Fruit fly (Drosophila melanogaster) whole organism, embryonic: ENCODE measurements around the gene CG45544.

ENCODE experiments used
- ATbp ChIP-seq: fragments of 200-800 bp; sonication (Bioruptor generic); optimal IDR thresholded peaks from 2 replicates; lab custom pipeline; 2017; ENCODE audit warnings: missing biosample characterization, mild to moderate bottlenecking, missing genetic modification characterization, missing genetic modification reagents
- Aef1 ChIP-seq: fragments of 200-800 bp; sonication (Bioruptor generic); IDR thresholded peaks from 3 replicates; pipeline ENCODE4 v1.3.6; 2022; ENCODE audit warnings: missing biosample characterization, missing genetic modification characterization
- Atf6 ChIP-seq: fragments of 200-800 bp; sonication (Bioruptor generic); IDR thresholded peaks from 2 replicates; pipeline ENCODE4 v1.3.6; 2022; ENCODE audit warnings: missing biosample characterization, missing genetic modification characterization
- CG10209 ChIP-seq: fragments of 200-800 bp; sonication (Bioruptor generic); optimal IDR thresholded peaks from 3 replicates; lab custom pipeline; 2017; ENCODE audit warnings: missing biosample characterization, mild to moderate bottlenecking, missing genetic modification characterization, missing genetic modification reagents
- CG11247 ChIP-seq: fragments of 200-800 bp; sonication (Bioruptor generic); IDR thresholded peaks from 2 replicates; pipeline ENCODE4 v1.3.6; 2022; ENCODE audit warnings: missing biosample characterization, missing genetic modification characterization
- CG11723 ChIP-seq: fragments of 200-800 bp; sonication (Bioruptor generic); optimal IDR thresholded peaks from 2 replicates; lab custom pipeline; 2017; ENCODE audit warnings: missing biosample characterization, mild to moderate bottlenecking, missing genetic modification characterization
- CG13123 ChIP-seq: fragments of 200-800 bp; sonication (Bioruptor generic); optimal IDR thresholded peaks from 2 replicates; lab custom pipeline; 2016; ENCODE audit warnings: missing biosample characterization, missing genetic modification characterization
- CG14710 ChIP-seq: fragments of 200-800 bp; sonication (Bioruptor generic); optimal IDR thresholded peaks from 3 replicates; lab custom pipeline; 2019; ENCODE audit warnings: missing biosample characterization, mild to moderate bottlenecking, missing genetic modification characterization, moderate library complexity
- CG15011 ChIP-seq: fragments of 200-800 bp; sonication (Bioruptor generic); optimal IDR thresholded peaks from 3 replicates; lab custom pipeline; 2018; ENCODE audit warnings: missing biosample characterization, mild to moderate bottlenecking, missing genetic modification characterization
- CG15479 ChIP-seq: fragments of 200-800 bp; sonication (Bioruptor generic); optimal IDR thresholded peaks from 3 replicates; lab custom pipeline; 2019; ENCODE audit warnings: missing biosample characterization, mild to moderate bottlenecking, missing genetic modification characterization, moderate library complexity
- CG17361 ChIP-seq: fragments of 200-800 bp; sonication (Bioruptor generic); IDR thresholded peaks from 3 replicates; pipeline ENCODE4 v1.3.6; 2022; ENCODE audit warnings: missing biosample characterization, missing genetic modification characterization
- CG32532 ChIP-seq: fragments of 200-800 bp; sonication (Bioruptor generic); IDR thresholded peaks from 2 replicates; pipeline ENCODE4 v1.3.6; 2022; ENCODE audit warnings: missing biosample characterization, missing genetic modification characterization
- CG3726 ChIP-seq: fragments of 200-800 bp; sonication (Bioruptor generic); IDR thresholded peaks from 3 replicates; pipeline ENCODE4, ENCODE4 v1.3.6; 2022; ENCODE audit warnings: missing biosample characterization, missing genetic modification characterization
- CG43689 ChIP-seq: fragments of 200-800 bp; sonication (Bioruptor generic); IDR thresholded peaks from 2 replicates; pipeline ENCODE4 v1.3.6; 2022; ENCODE audit warnings: missing biosample characterization, missing genetic modification characterization
- CG5180 ChIP-seq: fragments of 200-800 bp; sonication (Bioruptor generic); optimal IDR thresholded peaks from 3 replicates; lab custom pipeline; 2017; ENCODE audit warnings: missing biosample characterization, missing genetic modification characterization, mild to moderate bottlenecking, moderate library complexity, missing genetic modification reagents
- CG8089 ChIP-seq: fragments of 200-800 bp; sonication (Bioruptor generic); optimal IDR thresholded peaks from 3 replicates; lab custom pipeline; 2016; ENCODE audit warnings: missing biosample characterization, missing genetic modification characterization
- Deaf1 ChIP-seq: fragments of 200-800 bp; optimal IDR thresholded peaks from 3 replicates; lab custom pipeline; 2019; ENCODE audit warnings: missing biosample characterization, mild to moderate bottlenecking, missing genetic modification characterization, moderate library complexity
- Dip2 ChIP-seq: fragments of 200-800 bp; sonication (Bioruptor generic); IDR thresholded peaks from 2 replicates; pipeline ENCODE4 v1.3.6; 2022; ENCODE audit warnings: missing biosample characterization, missing genetic modification characterization
- Eip74EF ChIP-seq, 2 experiments: fragments of 200-800 bp in 1 of 2; fragments of >200 bp in 1 of 2; sonication (Bioruptor generic) in 1 of 2; optimal IDR thresholded peaks; 2 replicates each; lab custom pipeline; 2017 to 2019; ENCODE audit warnings: missing biosample characterization in 2 of 2, missing genetic modification characterization in 2 of 2, mild to moderate bottlenecking in 1 of 2, moderate library complexity in 1 of 2
- Hr78 ChIP-seq, 2 experiments: fragments of 200-800 bp in 1 of 2; fragments of >200 bp in 1 of 2; sonication (Bioruptor generic) in 1 of 2; optimal IDR thresholded peaks; 2 replicates each; lab custom pipeline; 2017 to 2019; ENCODE audit warnings: missing biosample characterization in 2 of 2, missing genetic modification characterization in 2 of 2, mild to moderate bottlenecking in 1 of 2, moderate library complexity in 1 of 2
- Kr ChIP-seq: fragments of 200-800 bp; sonication (Bioruptor generic); optimal IDR thresholded peaks from 2 replicates; lab custom pipeline; 2017; ENCODE audit warnings: missing biosample characterization, mild to moderate bottlenecking, missing genetic modification characterization
- Lhr ChIP-seq: fragments of 200-800 bp; sonication (Bioruptor generic); optimal IDR thresholded peaks from 3 replicates; lab custom pipeline; 2017; ENCODE audit warnings: mild to moderate bottlenecking, missing biosample characterization, missing genetic modification reagents, missing genetic modification characterization
- MBD-R2 ChIP-seq: fragments of 200-800 bp; sonication (Bioruptor generic); IDR thresholded peaks from 2 replicates; pipeline ENCODE4 v1.3.6; 2022; ENCODE audit warnings: missing biosample characterization, missing genetic modification characterization
- Nf-YB ChIP-seq: fragments of 200-800 bp; sonication (Bioruptor generic); optimal IDR thresholded peaks from 3 replicates; lab custom pipeline; 2019; ENCODE audit warnings: missing biosample characterization, mild to moderate bottlenecking, missing genetic modification characterization, moderate library complexity
- Oli ChIP-seq: fragments of 200-800 bp; sonication (Bioruptor generic); optimal IDR thresholded peaks from 2 replicates; lab custom pipeline; 2018; ENCODE audit warnings: missing biosample characterization, mild to moderate bottlenecking, missing genetic modification characterization, moderate library complexity
- Rfx ChIP-seq: fragments of 200-800 bp; sonication (Bioruptor generic); IDR thresholded peaks from 2 replicates; pipeline ENCODE4 v1.3.6; 2022; ENCODE audit warnings: missing biosample characterization, missing genetic modification characterization
- Sry-β ChIP-seq: fragments of 200-800 bp; sonication (Bioruptor generic); optimal IDR thresholded peaks from 2 replicates; lab custom pipeline; 2018; ENCODE audit warnings: missing biosample characterization, mild to moderate bottlenecking, missing genetic modification characterization, moderate library complexity
- Trl ChIP-seq, 3 experiments: fragments of >200 bp in 2 of 3; fragments of 200-800 bp in 1 of 3; sonication (Bioruptor generic) in 1 of 3; optimal IDR thresholded peaks; 2 replicates in 1 of 3; 3 replicates in 2 of 3; lab custom pipeline; 2016 to 2017; ENCODE audit warnings: missing biosample characterization in 1 of 3, missing genetic modification characterization in 1 of 3
- Vsx1 ChIP-seq: fragments of 200-800 bp; sonication (Bioruptor generic); optimal IDR thresholded peaks from 2 replicates; lab custom pipeline; 2017; ENCODE audit warnings: missing biosample characterization, mild to moderate bottlenecking, missing genetic modification characterization, missing genetic modification reagents
- bowl ChIP-seq: fragments of 200-800 bp; sonication (Bioruptor generic); IDR thresholded peaks from 2 replicates; pipeline ENCODE4 v1.3.6; 2022; ENCODE audit warnings: missing biosample characterization, missing genetic modification characterization
- cg ChIP-seq: fragments of 200-800 bp; sonication (Bioruptor generic); optimal IDR thresholded peaks from 3 replicates; lab custom pipeline; 2019; ENCODE audit warnings: missing biosample characterization, mild to moderate bottlenecking, missing genetic modification characterization, moderate library complexity
- crol ChIP-seq: fragments of 200-800 bp; sonication (Bioruptor generic); IDR thresholded peaks from 2 replicates; pipeline ENCODE4 v1.3.6; 2022; ENCODE audit warnings: missing biosample characterization, missing genetic modification characterization
- fd3F ChIP-seq: fragments of 200-800 bp; sonication (Bioruptor generic); optimal IDR thresholded peaks from 2 replicates; lab custom pipeline; 2018; ENCODE audit warnings: missing biosample characterization, mild to moderate bottlenecking, missing genetic modification characterization, moderate library complexity
- hkb ChIP-seq, 2 experiments: fragments of 200-800 bp in 1 of 2; fragments of >200 bp in 1 of 2; sonication (Bioruptor generic) in 1 of 2; IDR thresholded peaks in 1 of 2; optimal IDR thresholded peaks in 1 of 2; 2 replicates each; pipeline versions ENCODE4 v1.3.6 to Lab custom; 2017 to 2022; ENCODE audit warnings: missing biosample characterization in 1 of 2, missing genetic modification characterization in 1 of 2
- jigr1 ChIP-seq: fragments of 200-800 bp; sonication (Bioruptor generic); IDR thresholded peaks from 3 replicates; pipeline ENCODE4 v1.3.6; 2022; ENCODE audit warnings: missing biosample characterization, missing genetic modification characterization
- kah ChIP-seq: fragments of 200-800 bp; sonication (Bioruptor generic); optimal IDR thresholded peaks from 2 replicates; lab custom pipeline; 2018; ENCODE audit warnings: missing biosample characterization, mild to moderate bottlenecking, missing genetic modification characterization
- klu ChIP-seq: fragments of 200-800 bp; sonication (Bioruptor generic); IDR thresholded peaks from 2 replicates; pipeline ENCODE4 v1.3.6; 2022; ENCODE audit warnings: missing biosample characterization, missing genetic modification characterization
- peb ChIP-seq: fragments of 200-800 bp; sonication (Bioruptor generic); IDR thresholded peaks from 2 replicates; pipeline ENCODE4 v1.3.6; 2022; ENCODE audit warnings: missing biosample characterization, missing genetic modification characterization
- repo ChIP-seq: fragments of 200-800 bp; sonication (Bioruptor generic); optimal IDR thresholded peaks from 2 replicates; lab custom pipeline; 2016; ENCODE audit warnings: missing biosample characterization, missing genetic modification characterization
- rib ChIP-seq: fragments of 200-800 bp; sonication (Bioruptor generic); IDR thresholded peaks from 2 replicates; pipeline ENCODE4 v1.3.6; 2022; ENCODE audit warnings: missing biosample characterization, missing genetic modification characterization
- seq ChIP-seq: fragments of 200-800 bp; sonication (Bioruptor generic); IDR thresholded peaks from 2 replicates; pipeline ENCODE4 v1.3.6; 2022; ENCODE audit warnings: missing biosample characterization, missing genetic modification characterization
- sr ChIP-seq: fragments of 200-800 bp; sonication (Bioruptor generic); IDR thresholded peaks from 3 replicates; pipeline ENCODE4 v1.3.6; 2022; ENCODE audit warnings: missing biosample characterization, missing genetic modification characterization
- sug ChIP-seq: fragments of 200-800 bp; optimal IDR thresholded peaks from 2 replicates; lab custom pipeline; 2019; ENCODE audit warnings: missing biosample characterization, mild to moderate bottlenecking, missing genetic modification characterization, moderate library complexity
- tap ChIP-seq: fragments of 200-800 bp; optimal IDR thresholded peaks from 3 replicates; lab custom pipeline; 2019; ENCODE audit warnings: missing biosample characterization, mild to moderate bottlenecking, missing genetic modification characterization, moderate library complexity
- tio ChIP-seq: fragments of 200-800 bp; sonication (Bioruptor generic); optimal IDR thresholded peaks from 2 replicates; lab custom pipeline; 2017; ENCODE audit warnings: missing biosample characterization, missing genetic modification characterization, inconsistent platforms
- trh ChIP-seq: fragments of 200-800 bp; sonication (Bioruptor generic); optimal IDR thresholded peaks from 2 replicates; lab custom pipeline; 2016; ENCODE audit warnings: missing biosample characterization, missing genetic modification characterization
- zfh1 ChIP-seq: fragments of 200-800 bp; sonication (Bioruptor generic); IDR thresholded peaks from 3 replicates; pipeline ENCODE4 v1.3.6; 2022; ENCODE audit warnings: missing biosample characterization, missing genetic modification characterization

Gene CG45544

dm6 chr3R:29222891-29223842, 33.1 kb upstream of the CG45544 start, which contains the start of the genes Cisd2 and Brd8 (continued):
- TF ChIP-seq seq (GFP tag; lab: Robert Waterston, UW), result no peak
- no peak for TF ChIP-seq zfh1 (GFP tag; lab: Robert Waterston, UW)
- no peak for TF ChIP-seq Oli (tag; lab: Kevin White, UChicago)
- TF ChIP-seq CG15011 (GFP tag; lab: Kevin White, UChicago), result no peak
- TF ChIP-seq CG43689 (GFP tag; lab: Robert Waterston, UW), result no peak
- TF ChIP-seq sug, result peak; percentile 19
- no peak for TF ChIP-seq CG3726 (GFP tag; lab: Robert Waterston, UW)
- TF ChIP-seq sr (GFP tag; lab: Robert Waterston, UW), result no peak
- TF ChIP-seq Rfx (GFP tag; lab: Robert Waterston, UW), result peak; percentile 21; the same call in 1 of the 2 replicates
- TF ChIP-seq klu (GFP tag; lab: Robert Waterston, UW), result no peak
- TF ChIP-seq CG13123, result no peak
- no peak for TF ChIP-seq Eip74EF (GFP tag; optimal IDR thresholded peaks at IDR 0.05; lab: Kevin White, UChicago)
- TF ChIP-seq Aef1, result no peak
- TF ChIP-seq hkb (optimal IDR thresholded peaks at IDR 0.05; lab: Kevin White, UChicago), result no peak
- TF ChIP-seq hkb (GFP tag; IDR thresholded peaks at IDR 0.05; lab: Robert Waterston, UW), result no peak
- TF ChIP-seq bowl (GFP tag; lab: Robert Waterston, UW), result no peak
- TF ChIP-seq CG11247 (GFP tag; lab: Robert Waterston, UW), result no peak
- peak; percentile 93 for TF ChIP-seq MBD-R2 (GFP tag; lab: Robert Waterston, UW)
- TF ChIP-seq CG8089 (GFP tag; lab: Kevin White, UChicago), result no peak
- no peak for TF ChIP-seq fd3F (GFP tag; lab: Kevin White, UChicago)
- TF ChIP-seq tio (GFP tag; lab: Kevin White, UChicago), result no peak
- TF ChIP-seq CG15479, result no peak
- no peak for TF ChIP-seq kah
- no peak for TF ChIP-seq CG5180 (GFP tag; lab: Kevin White, UChicago)
- no peak for TF ChIP-seq CG10209 (GFP tag; lab: Kevin White, UChicago)
- no peak for TF ChIP-seq Dip2 (GFP tag; lab: Robert Waterston, UW)
- TF ChIP-seq Nf-YB (GFP tag; lab: Kevin White, UChicago), result no peak
- TF ChIP-seq cg, result no peak
- TF ChIP-seq repo (GFP tag; lab: Kevin White, UChicago), result peak; percentile 29
- TF ChIP-seq CG14710 (tag; lab: Kevin White, UChicago), result peak; percentile 54
- no peak for TF ChIP-seq Atf6 (GFP tag; lab: Robert Waterston, UW)
- TF ChIP-seq Deaf1 (tag; lab: Kevin White, UChicago), result no peak
- no peak for TF ChIP-seq Vsx1 (GFP tag; lab: Kevin White, UChicago)
- no peak for TF ChIP-seq tap (tag; lab: Kevin White, UChicago)
- TF ChIP-seq Sry-β, result no peak
- no peak for TF ChIP-seq Trl (optimal IDR thresholded peaks at IDR 0.05; lab: Kevin White, UChicago)
- no peak for TF ChIP-seq Trl (GFP tag; optimal IDR thresholded peaks at IDR 0.05; lab: Kevin White, UChicago)
- TF ChIP-seq Lhr, result no peak
- no peak for TF ChIP-seq CG11723 (GFP tag; lab: Kevin White, UChicago)
- no peak for TF ChIP-seq rib (GFP tag; lab: Robert Waterston, UW)
- TF ChIP-seq peb, result no peak
- 0 out of 3 replicates have a peak, but pooled peaks have one; percentile 14 for TF ChIP-seq CG17361 (GFP tag; lab: Robert Waterston, UW)
- no peak for TF ChIP-seq CG32532 (GFP tag; lab: Robert Waterston, UW)
- TF ChIP-seq jigr1 (GFP tag; lab: Robert Waterston, UW), result no peak
- no peak for TF ChIP-seq crol (GFP tag; lab: Robert Waterston, UW)
- TF ChIP-seq trh (GFP tag; lab: Kevin White, UChicago), result no peak
- no peak for TF ChIP-seq ATbp (GFP tag; lab: Kevin White, UChicago)
- TF ChIP-seq Kr (GFP tag; lab: Kevin White, UChicago), result no peak
- TF ChIP-seq Hr78 (GFP tag; optimal IDR thresholded peaks at IDR 0.05; lab: Kevin White, UChicago), result no peak
